Fruit fly (Drosophila melanogaster) whole organism, embryonic: Measurements from ENCODE around the gene ArgRS-m.

ENCODE experiments used
- Adf1 ChIP-seq: fragments of 200-800 bp; sonication (Bioruptor generic); IDR thresholded peaks from 2 replicates; pipeline ENCODE4 v1.3.6; 2022; ENCODE audit warnings: missing biosample characterization, missing genetic modification characterization
- Aef1 ChIP-seq: fragments of 200-800 bp; sonication (Bioruptor generic); IDR thresholded peaks from 3 replicates; pipeline ENCODE4 v1.3.6; 2022; ENCODE audit warnings: missing biosample characterization, missing genetic modification characterization
- Atf-2 ChIP-seq: fragments of 200-800 bp; sonication (Bioruptor generic); optimal IDR thresholded peaks from 2 replicates; lab custom pipeline; 2016; ENCODE audit warnings: missing biosample characterization, missing genetic modification characterization
- CG10431 ChIP-seq: fragments of 200-800 bp; sonication (Bioruptor generic); optimal IDR thresholded peaks from 3 replicates; lab custom pipeline; 2018; ENCODE audit warnings: missing biosample characterization, mild to moderate bottlenecking, missing genetic modification characterization
- CG10462 ChIP-seq: fragments of 200-800 bp; sonication (Bioruptor generic); optimal IDR thresholded peaks from 2 replicates; lab custom pipeline; 2016; ENCODE audit warnings: missing biosample characterization, missing genetic modification characterization
- CG10979 ChIP-seq: fragments of 200-800 bp; sonication (Bioruptor generic); optimal IDR thresholded peaks from 2 replicates; lab custom pipeline; 2018; ENCODE audit warnings: missing biosample characterization, mild to moderate bottlenecking, missing genetic modification characterization, moderate library complexity
- CG11723 ChIP-seq: fragments of 200-800 bp; sonication (Bioruptor generic); optimal IDR thresholded peaks from 2 replicates; lab custom pipeline; 2017; ENCODE audit warnings: missing biosample characterization, mild to moderate bottlenecking, missing genetic modification characterization
- CG12071 ChIP-seq: fragments of 200-800 bp; sonication (Bioruptor generic); optimal IDR thresholded peaks from 3 replicates; lab custom pipeline; 2018; ENCODE audit warnings: missing biosample characterization, mild to moderate bottlenecking, missing genetic modification characterization
- CG13287 ChIP-seq: fragments of 200-800 bp; sonication (Bioruptor generic); IDR thresholded peaks from 2 replicates; pipeline ENCODE4 v1.3.6; 2022; ENCODE audit warnings: missing biosample characterization, missing genetic modification characterization; ENCODE audit not compliant: partially characterized antibody
- CG13296 ChIP-seq: fragments of 200-800 bp; sonication (Bioruptor generic); optimal IDR thresholded peaks from 3 replicates; lab custom pipeline; 2018; ENCODE audit warnings: missing biosample characterization, mild to moderate bottlenecking, missing genetic modification characterization
- CG13624 ChIP-seq: fragments of 200-800 bp; sonication (Bioruptor generic); optimal IDR thresholded peaks from 2 replicates; lab custom pipeline; 2016; ENCODE audit warnings: missing biosample characterization, missing genetic modification characterization
- CG13775 ChIP-seq: fragments of 200-800 bp; sonication (Bioruptor generic); optimal IDR thresholded peaks from 3 replicates; lab custom pipeline; 2017; ENCODE audit warnings: missing biosample characterization, mild to moderate bottlenecking, missing genetic modification characterization
- CG13894 ChIP-seq: fragments of 200-800 bp; sonication (Bioruptor generic); optimal IDR thresholded peaks from 3 replicates; lab custom pipeline; 2018; ENCODE audit warnings: missing biosample characterization, mild to moderate bottlenecking, missing genetic modification characterization, moderate library complexity
- CG14965 ChIP-seq: fragments of 200-800 bp; sonication (Bioruptor generic); optimal IDR thresholded peaks from 2 replicates; lab custom pipeline; 2016; ENCODE audit warnings: missing biosample characterization, missing genetic modification characterization, borderline replicate concordance
- CG1602 ChIP-seq: fragments of 200-800 bp; sonication (Bioruptor generic); optimal IDR thresholded peaks from 3 replicates; lab custom pipeline; 2016; ENCODE audit warnings: missing biosample characterization, missing genetic modification characterization
- CG17359 ChIP-seq: fragments of 200-800 bp; sonication (Bioruptor generic); optimal IDR thresholded peaks from 3 replicates; lab custom pipeline; 2018; ENCODE audit warnings: missing biosample characterization, mild to moderate bottlenecking, missing genetic modification characterization, moderate library complexity
- CG2889 ChIP-seq: fragments of 200-800 bp; sonication (Bioruptor generic); IDR thresholded peaks from 3 replicates; pipeline ENCODE4 v1.3.6; 2022; ENCODE audit warnings: missing biosample characterization, missing genetic modification characterization
- CG31224 ChIP-seq: fragments of 200-800 bp; sonication (Bioruptor generic); IDR thresholded peaks from 2 replicates; pipeline ENCODE4 v1.3.6; 2022; ENCODE audit warnings: missing biosample characterization, missing genetic modification characterization
- CG33557 ChIP-seq: fragments of 200-800 bp; sonication (Bioruptor generic); optimal IDR thresholded peaks from 2 replicates; lab custom pipeline; 2019; ENCODE audit warnings: missing biosample characterization, mild to moderate bottlenecking, missing genetic modification characterization, moderate library complexity
- CG6175 ChIP-seq: fragments of 200-800 bp; sonication (Bioruptor generic); IDR thresholded peaks from 3 replicates; pipeline ENCODE4 v1.3.6; 2022; ENCODE audit warnings: missing biosample characterization, missing genetic modification characterization
- CG9932 ChIP-seq: fragments of 200-800 bp; sonication (Bioruptor generic); IDR thresholded peaks from 2 replicates; pipeline ENCODE4 v1.3.6; 2022; ENCODE audit warnings: missing biosample characterization, missing genetic modification characterization
- CTCF ChIP-seq: fragments of 200-800 bp; sonication (Bioruptor generic); optimal IDR thresholded peaks from 2 replicates; lab custom pipeline; 2017; ENCODE audit warnings: missing biosample characterization, mild to moderate bottlenecking, missing genetic modification characterization, moderate library complexity
- Gug ChIP-seq: fragments of 200-800 bp; sonication (Bioruptor generic); IDR thresholded peaks from 4 replicates; pipeline ENCODE4 v1.3.6; 2022; ENCODE audit warnings: missing biosample characterization, missing genetic modification characterization
- Mrtf ChIP-seq: fragments of 200-800 bp; sonication (Bioruptor generic); IDR thresholded peaks from 3 replicates; pipeline ENCODE4 v1.3.6; 2022; ENCODE audit warnings: missing biosample characterization, missing genetic modification characterization
- Myb ChIP-seq: fragments of 200-800 bp; sonication (Bioruptor generic); optimal IDR thresholded peaks from 2 replicates; lab custom pipeline; 2016; ENCODE audit warnings: missing biosample characterization, missing genetic modification characterization
- NfI ChIP-seq: fragments of 200-800 bp; sonication (Bioruptor generic); optimal IDR thresholded peaks from 3 replicates; lab custom pipeline; 2018; ENCODE audit warnings: missing biosample characterization, mild to moderate bottlenecking, missing genetic modification characterization, moderate library complexity
- Optix ChIP-seq: fragments of 200-800 bp; sonication (Bioruptor generic); IDR thresholded peaks from 3 replicates; pipeline ENCODE4 v1.3.6; 2022; ENCODE audit warnings: missing biosample characterization, missing genetic modification characterization
- PHDP ChIP-seq: fragments of 200-800 bp; sonication (Bioruptor generic); optimal IDR thresholded peaks from 3 replicates; lab custom pipeline; 2018; ENCODE audit warnings: missing biosample characterization, mild to moderate bottlenecking, missing genetic modification characterization, moderate library complexity
- Scr ChIP-seq: fragments of 200-800 bp; sonication (Bioruptor generic); IDR thresholded peaks from 2 replicates; pipeline ENCODE4 v1.3.6; 2022; ENCODE audit warnings: missing biosample characterization, missing genetic modification characterization; ENCODE audit not compliant: partially characterized antibody
- YL-1 ChIP-seq: fragments of 200-800 bp; sonication (Bioruptor generic); optimal IDR thresholded peaks from 3 replicates; lab custom pipeline; 2017; ENCODE audit warnings: missing biosample characterization, mild to moderate bottlenecking, missing genetic modification characterization
- cas ChIP-seq: fragments of 200-800 bp; sonication (Bioruptor generic); IDR thresholded peaks from 2 replicates; pipeline ENCODE4 v1.3.6; 2022; ENCODE audit warnings: missing biosample characterization, missing genetic modification characterization
- dm ChIP-seq: fragments of 200-800 bp; sonication (Bioruptor generic); optimal IDR thresholded peaks from 3 replicates; lab custom pipeline; 2016; ENCODE audit warnings: missing biosample characterization, missing genetic modification characterization
- dpn ChIP-seq, 2 experiments: fragments of 200-800 bp; sonication (Bioruptor generic); optimal IDR thresholded peaks; 3 replicates each; lab custom pipeline; 2016; ENCODE audit warnings: missing biosample characterization in 2 of 2, missing genetic modification characterization in 2 of 2
- emc ChIP-seq: fragments of 200-800 bp; sonication (Bioruptor generic); optimal IDR thresholded peaks from 2 replicates; lab custom pipeline; 2016; ENCODE audit warnings: missing biosample characterization, missing genetic modification characterization
- eyg ChIP-seq: fragments of 200-800 bp; sonication (Bioruptor generic); optimal IDR thresholded peaks from 3 replicates; lab custom pipeline; 2016; ENCODE audit warnings: missing biosample characterization, missing genetic modification characterization
- fd3F ChIP-seq: fragments of 200-800 bp; sonication (Bioruptor generic); optimal IDR thresholded peaks from 2 replicates; lab custom pipeline; 2018; ENCODE audit warnings: missing biosample characterization, mild to moderate bottlenecking, missing genetic modification characterization, moderate library complexity
- fd64A ChIP-seq: fragments of 200-800 bp; sonication (Bioruptor generic); optimal IDR thresholded peaks from 3 replicates; lab custom pipeline; 2018; ENCODE audit warnings: missing biosample characterization, mild to moderate bottlenecking, missing genetic modification characterization
- her ChIP-seq: fragments of 200-800 bp; sonication (Bioruptor generic); optimal IDR thresholded peaks from 2 replicates; lab custom pipeline; 2016; ENCODE audit warnings: missing biosample characterization, missing genetic modification characterization
- jing ChIP-seq: fragments of 200-800 bp; sonication (Bioruptor generic); optimal IDR thresholded peaks from 2 replicates; lab custom pipeline; 2018; ENCODE audit warnings: missing biosample characterization, mild to moderate bottlenecking, missing genetic modification characterization
- kah ChIP-seq: fragments of 200-800 bp; sonication (Bioruptor generic); optimal IDR thresholded peaks from 2 replicates; lab custom pipeline; 2018; ENCODE audit warnings: missing biosample characterization, mild to moderate bottlenecking, missing genetic modification characterization
- knrl ChIP-seq: fragments of 200-800 bp; sonication (Bioruptor generic); IDR thresholded peaks from 3 replicates; pipeline ENCODE4 v1.3.6; 2022; ENCODE audit warnings: missing biosample characterization, missing genetic modification characterization; ENCODE audit not compliant: partially characterized antibody
- lab ChIP-seq: fragments of 200-800 bp; sonication (Bioruptor generic); optimal IDR thresholded peaks from 3 replicates; lab custom pipeline; 2017; ENCODE audit warnings: missing biosample characterization, missing genetic modification characterization, mild to moderate bottlenecking, moderate library complexity, missing genetic modification reagents
- lmd ChIP-seq: fragments of 200-800 bp; sonication (Bioruptor generic); IDR thresholded peaks from 2 replicates; pipeline ENCODE4 v1.3.6; 2022; ENCODE audit warnings: missing biosample characterization, missing genetic modification characterization
- onecut ChIP-seq: fragments of 200-800 bp; sonication (Bioruptor generic); IDR thresholded peaks from 2 replicates; pipeline ENCODE4 v1.3.6; 2022; ENCODE audit warnings: missing biosample characterization, missing genetic modification characterization
- row ChIP-seq: fragments of 200-800 bp; sonication (Bioruptor generic); IDR thresholded peaks from 3 replicates; pipeline ENCODE4 v1.3.6; 2022; ENCODE audit warnings: missing biosample characterization, missing genetic modification characterization
- sim ChIP-seq: fragments of 200-800 bp; sonication (Bioruptor generic); IDR thresholded peaks from 2 replicates; pipeline ENCODE4 v1.3.6; 2022; ENCODE audit warnings: missing biosample characterization, missing genetic modification characterization
- sr ChIP-seq: fragments of 200-800 bp; sonication (Bioruptor generic); IDR thresholded peaks from 3 replicates; pipeline ENCODE4 v1.3.6; 2022; ENCODE audit warnings: missing biosample characterization, missing genetic modification characterization
- ssp ChIP-seq: fragments of 200-800 bp; sonication (Bioruptor generic); IDR thresholded peaks from 2 replicates; pipeline ENCODE4 v1.3.6; 2022; ENCODE audit warnings: missing biosample characterization, missing genetic modification characterization
- sug ChIP-seq: fragments of 200-800 bp; optimal IDR thresholded peaks from 2 replicates; lab custom pipeline; 2019; ENCODE audit warnings: missing biosample characterization, mild to moderate bottlenecking, missing genetic modification characterization, moderate library complexity
- tin ChIP-seq: fragments of 200-800 bp; sonication (Bioruptor generic); optimal IDR thresholded peaks from 3 replicates; lab custom pipeline; 2016; ENCODE audit warnings: missing biosample characterization, missing genetic modification characterization
- trem ChIP-seq: fragments of 200-800 bp; optimal IDR thresholded peaks from 3 replicates; lab custom pipeline; 2019; ENCODE audit warnings: missing biosample characterization, mild to moderate bottlenecking, missing genetic modification characterization, moderate library complexity
- zfh2 ChIP-seq: fragments of 200-800 bp; sonication (Bioruptor generic); optimal IDR thresholded peaks from 2 replicates; lab custom pipeline; 2016; ENCODE audit warnings: missing biosample characterization, missing genetic modification characterization

Gene ArgRS-m

dm6 chr3R:7886859-7887190, at the start of gene ArgRS-m:
Gene ArgRS-m, plus strand, starts transcription at chr3R:7887045.
- TF ChIP-seq row (GFP tag; lab: Robert Waterston, UW) (peak; percentile 59; the same call in 2 of the 3 replicates), CG12071 (no peak), CG1602 (peak; percentile 16), CG10431 (GFP tag; lab: Kevin White, UChicago) (peak; percentile 86), her (GFP tag; lab: Kevin White, UChicago) (peak; percentile 56), dpn (GFP tag; optimal IDR thresholded peaks at IDR 0.05; lab: Kevin White, UChicago) (peak; percentile 54), lab (GFP tag; lab: Kevin White, UChicago) (peak; percentile 78), Gug (GFP tag; lab: Robert Waterston, UW) (peak; percentile 40; the same call in 2 of the 4 replicates), CG2889 (0 out of 3 replicates have a peak, but pooled peaks have one; percentile 14), CG31224 (GFP tag; lab: Robert Waterston, UW) (no peak), kah (no peak), CG10462 (GFP tag; lab: Kevin White, UChicago) (no peak), eyg (GFP tag; lab: Kevin White, UChicago) (peak; percentile 36), CG13296 (GFP tag; lab: Kevin White, UChicago) (peak; percentile 33), fd64A (GFP tag; lab: Kevin White, UChicago) (no peak), CG13894 (tag; lab: Kevin White, UChicago) (peak; percentile 4), jing (GFP tag; lab: Kevin White, UChicago) (no peak), NfI (GFP tag; lab: Kevin White, UChicago) (peak; percentile 58), Adf1 (GFP tag; lab: Robert Waterston, UW) (peak; percentile 23; the same call in 1 of the 2 replicates), YL-1 (GFP tag; lab: Kevin White, UChicago) (peak; percentile 39), emc (peak; percentile 28), CTCF (GFP tag; lab: Kevin White, UChicago) (no peak), CG9932 (peak; percentile 84), fd3F (GFP tag; lab: Kevin White, UChicago) (peak; percentile 37), sim (no peak), tin (peak; percentile 38), Myb (GFP tag; lab: Kevin White, UChicago) (peak; percentile 60), Scr (GFP tag; lab: Robert Waterston, UW) (peak; percentile 48), CG10979 (no peak), CG17359 (tag; lab: Kevin White, UChicago) (peak; percentile 30), sug (peak; percentile 44), knrl (GFP tag; lab: Robert Waterston, UW) (0 out of 3 replicates have a peak, but pooled peaks have one; percentile 32), PHDP (tag; lab: Kevin White, UChicago) (peak; percentile 53), onecut (GFP tag; lab: Robert Waterston, UW) (no peak), lmd (GFP tag; lab: Robert Waterston, UW) (peak; percentile 38), Aef1 (GFP tag; lab: Robert Waterston, UW) (peak; percentile 20; the same call in 1 of the 3 replicates), CG13775 (GFP tag; lab: Kevin White, UChicago) (peak; percentile 62), CG13624 (GFP tag; lab: Kevin White, UChicago) (peak; percentile 67), zfh2 (peak; percentile 73), sr (GFP tag; lab: Robert Waterston, UW) (no peak), cas (GFP tag; lab: Robert Waterston, UW) (0 out of 2 replicates have a peak, but pooled peaks have one; percentile 10), CG11723 (GFP tag; lab: Kevin White, UChicago) (peak; percentile 16), ssp (GFP tag; lab: Robert Waterston, UW) (0 out of 2 replicates have a peak, but pooled peaks have one; percentile 26), CG13287 (GFP tag; lab: Robert Waterston, UW) (peak; percentile 65), dm (GFP tag; lab: Kevin White, UChicago) (peak; percentile 60), CG14965 (GFP tag; lab: Kevin White, UChicago) (no peak), Optix (no peak), CG6175 (GFP tag; lab: Robert Waterston, UW) (0 out of 3 replicates have a peak, but pooled peaks have one; percentile 40), Atf-2 (no peak), Mrtf (no peak), CG33557 (no peak), trem (peak; percentile 79)
